Fruit fly (Drosophila melanogaster) whole organism, embryonic: ENCODE data around the gene GCC88.

Experiments used
- C15 ChIP-seq: fragments of 200-800 bp; sonication (Bioruptor generic); IDR thresholded peaks from 3 replicates; pipeline ENCODE4 v1.3.6; 2022; ENCODE audit warnings: missing biosample characterization, missing genetic modification characterization
- CG10321 ChIP-seq: fragments of 200-800 bp; sonication (Bioruptor generic); IDR thresholded peaks from 2 replicates; pipeline ENCODE4 v1.3.6; 2022; ENCODE audit warnings: missing biosample characterization, missing genetic modification characterization
- CG11398 ChIP-seq: fragments of 200-800 bp; sonication (Bioruptor generic); optimal IDR thresholded peaks from 2 replicates; lab custom pipeline; 2016; ENCODE audit warnings: missing biosample characterization, missing genetic modification characterization
- CG12236 ChIP-seq: fragments of 200-800 bp; sonication (Bioruptor generic); optimal IDR thresholded peaks from 2 replicates; lab custom pipeline; 2016; ENCODE audit warnings: missing biosample characterization, missing genetic modification characterization
- CG1233 ChIP-seq: fragments of 200-800 bp; sonication (Bioruptor generic); optimal IDR thresholded peaks from 4 replicates; lab custom pipeline; 2018; ENCODE audit warnings: missing biosample characterization, mild to moderate bottlenecking, missing genetic modification characterization
- CG13287 ChIP-seq: fragments of 200-800 bp; sonication (Bioruptor generic); IDR thresholded peaks from 2 replicates; pipeline ENCODE4 v1.3.6; 2022; ENCODE audit warnings: missing biosample characterization, missing genetic modification characterization; ENCODE audit not compliant: partially characterized antibody
- CG14441 ChIP-seq: fragments of 200-800 bp; sonication (Bioruptor generic); IDR thresholded peaks from 2 replicates; pipeline ENCODE4 v1.3.6; 2022; ENCODE audit warnings: missing biosample characterization, missing genetic modification characterization
- CG15601 ChIP-seq: fragments of 200-800 bp; sonication (Bioruptor generic); optimal IDR thresholded peaks from 3 replicates; lab custom pipeline; 2019; ENCODE audit warnings: missing biosample characterization, mild to moderate bottlenecking, missing genetic modification characterization, moderate library complexity
- CG16815 ChIP-seq: fragments of 200-800 bp; sonication (Bioruptor generic); optimal IDR thresholded peaks from 3 replicates; lab custom pipeline; 2017; ENCODE audit warnings: missing biosample characterization, mild to moderate bottlenecking, missing genetic modification characterization
- CG17361 ChIP-seq: fragments of 200-800 bp; sonication (Bioruptor generic); IDR thresholded peaks from 3 replicates; pipeline ENCODE4 v1.3.6; 2022; ENCODE audit warnings: missing biosample characterization, missing genetic modification characterization
- CG2120 ChIP-seq: fragments of 200-800 bp; sonication (Bioruptor generic); optimal IDR thresholded peaks from 3 replicates; lab custom pipeline; 2016; ENCODE audit warnings: missing biosample characterization, missing genetic modification characterization
- CG3065 ChIP-seq: fragments of 200-800 bp; sonication (Bioruptor generic); optimal IDR thresholded peaks from 2 replicates; lab custom pipeline; 2016; ENCODE audit warnings: missing biosample characterization, missing genetic modification characterization
- CG3847 ChIP-seq: fragments of 200-800 bp; sonication (Bioruptor generic); IDR thresholded peaks from 2 replicates; pipeline ENCODE4 v1.3.6; 2022; ENCODE audit warnings: missing biosample characterization, missing genetic modification characterization
- CG42726 ChIP-seq: fragments of 200-800 bp; sonication (Bioruptor generic); IDR thresholded peaks from 2 replicates; pipeline ENCODE4 v1.3.6; 2022; ENCODE audit warnings: missing biosample characterization, missing genetic modification characterization; ENCODE audit not compliant: partially characterized antibody
- CG6254 ChIP-seq: fragments of 200-800 bp; sonication (Bioruptor generic); optimal IDR thresholded peaks from 3 replicates; lab custom pipeline; 2017; ENCODE audit warnings: mild to moderate bottlenecking, missing biosample characterization, missing genetic modification reagents, missing genetic modification characterization
- CG6272 ChIP-seq: fragments of 200-800 bp; sonication (Bioruptor generic); IDR thresholded peaks from 2 replicates; pipeline ENCODE4 v1.3.6; 2022; ENCODE audit warnings: missing biosample characterization, missing genetic modification characterization
- CG7357 ChIP-seq: fragments of 200-800 bp; sonication (Bioruptor generic); IDR thresholded peaks from 3 replicates; pipeline ENCODE4 v1.3.6; 2022; ENCODE audit warnings: missing biosample characterization, missing genetic modification characterization
- CG7372 ChIP-seq: fragments of 200-800 bp; sonication (Bioruptor generic); IDR thresholded peaks from 2 replicates; pipeline ENCODE4 v1.3.6; 2022; ENCODE audit warnings: missing biosample characterization, missing genetic modification characterization
- Camta ChIP-seq: fragments of 200-800 bp; sonication (Bioruptor generic); optimal IDR thresholded peaks from 2 replicates; lab custom pipeline; 2016; ENCODE audit warnings: missing biosample characterization, missing genetic modification characterization
- CrebB ChIP-seq: fragments of 200-800 bp; sonication (Bioruptor generic); optimal IDR thresholded peaks from 3 replicates; lab custom pipeline; 2018; ENCODE audit warnings: missing biosample characterization, mild to moderate bottlenecking, missing genetic modification characterization
- D ChIP-seq, 2 experiments: fragments of 200-800 bp in 1 of 2; fragments of >200 bp in 1 of 2; sonication (Bioruptor generic) in 1 of 2; optimal IDR thresholded peaks; 2 replicates in 1 of 2; 3 replicates in 1 of 2; lab custom pipeline; 2017; ENCODE audit warnings: mild to moderate bottlenecking in 1 of 2, missing biosample characterization in 1 of 2, missing genetic modification characterization in 1 of 2, missing genetic modification reagents in 1 of 2
- Dek ChIP-seq: fragments of 200-800 bp; sonication (Bioruptor generic); optimal IDR thresholded peaks from 3 replicates; lab custom pipeline; 2019; ENCODE audit warnings: missing biosample characterization, mild to moderate bottlenecking, missing genetic modification characterization, moderate library complexity
- Doc2 ChIP-seq: fragments of 200-800 bp; sonication (Bioruptor generic); IDR thresholded peaks from 2 replicates; pipeline ENCODE4 v1.3.6; 2022; ENCODE audit warnings: missing biosample characterization, missing genetic modification characterization
- E2f1 ChIP-seq: fragments of 200-800 bp; sonication (Bioruptor generic); IDR thresholded peaks from 2 replicates; pipeline ENCODE4 v1.3.6; 2022; ENCODE audit warnings: missing biosample characterization, missing genetic modification characterization
- E2f2 ChIP-seq: fragments of 200-800 bp; sonication (Bioruptor generic); IDR thresholded peaks from 2 replicates; pipeline ENCODE4 v1.3.6; 2022; ENCODE audit warnings: missing biosample characterization, missing genetic modification characterization
- Eip74EF ChIP-seq, 2 experiments: fragments of 200-800 bp in 1 of 2; fragments of >200 bp in 1 of 2; sonication (Bioruptor generic) in 1 of 2; optimal IDR thresholded peaks; 2 replicates each; lab custom pipeline; 2017 to 2019; ENCODE audit warnings: missing biosample characterization in 2 of 2, missing genetic modification characterization in 2 of 2, mild to moderate bottlenecking in 1 of 2, moderate library complexity in 1 of 2
- Elba2 ChIP-seq: fragments of 200-800 bp; sonication (Bioruptor generic); optimal IDR thresholded peaks from 3 replicates; lab custom pipeline; 2016; ENCODE audit warnings: missing biosample characterization, missing genetic modification characterization
- GATAe ChIP-seq: fragments of 200-800 bp; sonication (Bioruptor generic); conservative IDR thresholded peaks from 2 replicates; pipeline ENCODE4 v1.3.6; 2022; ENCODE audit warnings: missing biosample characterization, missing genetic modification characterization
- HmgZ ChIP-seq: fragments of 200-800 bp; sonication (Bioruptor generic); optimal IDR thresholded peaks from 2 replicates; lab custom pipeline; 2018; ENCODE audit warnings: missing biosample characterization, mild to moderate bottlenecking, missing genetic modification characterization
- MBD-R2 ChIP-seq: fragments of 200-800 bp; sonication (Bioruptor generic); IDR thresholded peaks from 2 replicates; pipeline ENCODE4 v1.3.6; 2022; ENCODE audit warnings: missing biosample characterization, missing genetic modification characterization
- MESR4 ChIP-seq: fragments of 200-800 bp; sonication (Bioruptor generic); optimal IDR thresholded peaks from 2 replicates; lab custom pipeline; 2018; ENCODE audit warnings: missing biosample characterization, mild to moderate bottlenecking, missing genetic modification characterization, moderate library complexity
- Med ChIP-seq: fragments of 200-800 bp; sonication (Bioruptor generic); peaks from one replicate; lab custom pipeline; 2016; ENCODE audit warnings: missing biosample characterization, missing genetic modification characterization, mild to moderate bottlenecking, inconsistent platforms, moderate library complexity
- Sry-β ChIP-seq: fragments of 200-800 bp; sonication (Bioruptor generic); optimal IDR thresholded peaks from 2 replicates; lab custom pipeline; 2018; ENCODE audit warnings: missing biosample characterization, mild to moderate bottlenecking, missing genetic modification characterization, moderate library complexity
- YL-1 ChIP-seq: fragments of 200-800 bp; sonication (Bioruptor generic); optimal IDR thresholded peaks from 3 replicates; lab custom pipeline; 2017; ENCODE audit warnings: missing biosample characterization, mild to moderate bottlenecking, missing genetic modification characterization
- br ChIP-seq: fragments of >200 bp; optimal IDR thresholded peaks from 2 replicates; lab custom pipeline; 2017
- cato ChIP-seq: fragments of 200-800 bp; sonication (Bioruptor generic); optimal IDR thresholded peaks from 2 replicates; lab custom pipeline; 2016; ENCODE audit warnings: missing biosample characterization, missing genetic modification characterization, borderline replicate concordance
- cg ChIP-seq: fragments of 200-800 bp; sonication (Bioruptor generic); optimal IDR thresholded peaks from 3 replicates; lab custom pipeline; 2019; ENCODE audit warnings: missing biosample characterization, mild to moderate bottlenecking, missing genetic modification characterization, moderate library complexity
- crp ChIP-seq, 2 experiments: fragments of 200-800 bp; sonication (Bioruptor generic); optimal IDR thresholded peaks; 2 replicates in 1 of 2; 3 replicates in 1 of 2; lab custom pipeline; 2017; ENCODE audit warnings: missing biosample characterization in 2 of 2, missing genetic modification characterization in 2 of 2, mild to moderate bottlenecking in 1 of 2, moderate library complexity in 1 of 2
- fd64A ChIP-seq: fragments of 200-800 bp; sonication (Bioruptor generic); optimal IDR thresholded peaks from 3 replicates; lab custom pipeline; 2018; ENCODE audit warnings: missing biosample characterization, mild to moderate bottlenecking, missing genetic modification characterization
- hth ChIP-seq: fragments of >200 bp; optimal IDR thresholded peaks from 2 replicates; lab custom pipeline; 2017; ENCODE audit warnings: inconsistent platforms
- jumu ChIP-seq: fragments of 200-800 bp; sonication (Bioruptor generic); optimal IDR thresholded peaks from 3 replicates; lab custom pipeline; 2016; ENCODE audit warnings: missing biosample characterization, missing genetic modification characterization
- ken ChIP-seq: fragments of 200-800 bp; sonication (Bioruptor generic); IDR thresholded peaks from 3 replicates; pipeline ENCODE4 v1.3.6; 2022; ENCODE audit warnings: missing biosample characterization, missing genetic modification characterization
- lilli ChIP-seq: fragments of 200-800 bp; sonication (Bioruptor generic); optimal IDR thresholded peaks from 3 replicates; lab custom pipeline; 2016; ENCODE audit warnings: missing biosample characterization, missing genetic modification characterization
- nerfin-2 ChIP-seq: fragments of 200-800 bp; sonication (Bioruptor generic); IDR thresholded peaks from 2 replicates; pipeline ENCODE4 v1.3.6; 2022; ENCODE audit warnings: missing biosample characterization, missing genetic modification characterization; ENCODE audit not compliant: partially characterized antibody
- psq ChIP-seq: fragments of 200-800 bp; sonication (Bioruptor generic); optimal IDR thresholded peaks from 2 replicates; lab custom pipeline; 2017; ENCODE audit warnings: missing biosample characterization, missing genetic modification characterization
- pzg ChIP-seq: fragments of 200-800 bp; sonication (Bioruptor generic); optimal IDR thresholded peaks from 3 replicates; lab custom pipeline; 2018; ENCODE audit warnings: missing biosample characterization, mild to moderate bottlenecking, missing genetic modification characterization, moderate library complexity
- schlank ChIP-seq: fragments of 200-800 bp; sonication (Bioruptor generic); optimal IDR thresholded peaks from 2 replicates; lab custom pipeline; 2018; ENCODE audit warnings: missing biosample characterization, mild to moderate bottlenecking, missing genetic modification characterization
- ssp ChIP-seq: fragments of 200-800 bp; sonication (Bioruptor generic); IDR thresholded peaks from 2 replicates; pipeline ENCODE4 v1.3.6; 2022; ENCODE audit warnings: missing biosample characterization, missing genetic modification characterization
- tgo ChIP-seq: fragments of 200-800 bp; sonication (Bioruptor generic); IDR thresholded peaks from 3 replicates; pipeline ENCODE4 v1.3.6; 2022; ENCODE audit warnings: missing biosample characterization, missing genetic modification characterization
- tup ChIP-seq: fragments of 200-800 bp; sonication (Bioruptor generic); optimal IDR thresholded peaks from 2 replicates; lab custom pipeline; 2016; ENCODE audit warnings: missing biosample characterization, mild to moderate bottlenecking, missing genetic modification characterization, moderate library complexity
- tx ChIP-seq: fragments of 200-800 bp; sonication (Bioruptor generic); optimal IDR thresholded peaks from 2 replicates; lab custom pipeline; 2016; ENCODE audit warnings: missing biosample characterization, missing genetic modification characterization

The GCC88 gene

dm6 chr3R:11231705-11232261 is 1.4 kb upstream of the GCC88 start, which contains the start of the genes CG17187 and Dph3 (continued):
- TF ChIP-seq Eip74EF (GFP tag; optimal IDR thresholded peaks at IDR 0.05; lab: Kevin White, UChicago) (no peak), crp (GFP tag; optimal IDR thresholded peaks at IDR 0.05; lab: Kevin White, UChicago) (peak; percentile 71 to 91), tx (GFP tag; lab: Kevin White, UChicago) (no peak), fd64A (GFP tag; lab: Kevin White, UChicago) (no peak), CG12236 (GFP tag; lab: Kevin White, UChicago) (no peak), E2f1 (GFP tag; lab: Robert Waterston, UW) (no peak), br (lab: Kevin White, UChicago) (no peak), CG42726 (GFP tag; lab: Robert Waterston, UW) (no peak), cato (GFP tag; lab: Kevin White, UChicago) (no peak), CG11398 (GFP tag; lab: Kevin White, UChicago) (no peak), CG14441 (GFP tag; lab: Robert Waterston, UW) (no peak), psq (GFP tag; lab: Kevin White, UChicago) (no peak), CG7357 (GFP tag; lab: Robert Waterston, UW) (no peak), lilli (GFP tag; lab: Kevin White, UChicago) (no peak), CG6272 (GFP tag; lab: Robert Waterston, UW) (no peak), hth (lab: Kevin White, UChicago) (no peak), Med (GFP tag; lab: Kevin White, UChicago) (no peak), tgo (GFP tag; lab: Robert Waterston, UW) (no peak), YL-1 (GFP tag; lab: Kevin White, UChicago) (peak; percentile 36), CG16815 (GFP tag; lab: Kevin White, UChicago) (no peak), pzg (peak; percentile 40), schlank (tag; lab: Kevin White, UChicago) (no peak), D (optimal IDR thresholded peaks at IDR 0.05; lab: Kevin White, UChicago) (no peak), D (GFP tag; optimal IDR thresholded peaks at IDR 0.05; lab: Kevin White, UChicago) (no peak), CG2120 (GFP tag; lab: Kevin White, UChicago) (no peak), GATAe (GFP tag; lab: Robert Waterston, UW) (no peak), MESR4 (peak; percentile 62), Camta (GFP tag; lab: Kevin White, UChicago) (no peak), CG6254 (GFP tag; lab: Kevin White, UChicago) (no peak), CG7372 (peak; percentile 58), Dek (tag; lab: Kevin White, UChicago) (no peak), Elba2 (GFP tag; lab: Kevin White, UChicago) (no peak), Doc2 (GFP tag; lab: Robert Waterston, UW) (no peak), CG13287 (GFP tag; lab: Robert Waterston, UW) (no peak), ssp (no peak), CrebB (tag; lab: Kevin White, UChicago) (no peak), HmgZ (tag; lab: Kevin White, UChicago) (peak; percentile 3), Sry-β (GFP tag; lab: Kevin White, UChicago) (no peak), jumu (no peak), cg (GFP tag; lab: Kevin White, UChicago) (no peak), nerfin-2 (GFP tag; lab: Robert Waterston, UW) (no peak), CG1233 (GFP tag; lab: Kevin White, UChicago) (no peak), ken (no peak), CG3065 (GFP tag; lab: Kevin White, UChicago) (no peak), CG17361 (GFP tag; lab: Robert Waterston, UW) (no peak), tup (GFP tag; lab: Kevin White, UChicago) (no peak), E2f2 (GFP tag; lab: Robert Waterston, UW) (no peak; the same call in 1 of the 2 replicates), CG15601 (tag; lab: Kevin White, UChicago) (no peak), CG3847 (GFP tag; lab: Robert Waterston, UW) (no peak), CG10321 (no peak), C15 (GFP tag; lab: Robert Waterston, UW) (no peak), MBD-R2 (peak; percentile 85)
